Worm (Caenorhabditis elegans): ENCODE measurements around the gene mmad-1.

DNA sequence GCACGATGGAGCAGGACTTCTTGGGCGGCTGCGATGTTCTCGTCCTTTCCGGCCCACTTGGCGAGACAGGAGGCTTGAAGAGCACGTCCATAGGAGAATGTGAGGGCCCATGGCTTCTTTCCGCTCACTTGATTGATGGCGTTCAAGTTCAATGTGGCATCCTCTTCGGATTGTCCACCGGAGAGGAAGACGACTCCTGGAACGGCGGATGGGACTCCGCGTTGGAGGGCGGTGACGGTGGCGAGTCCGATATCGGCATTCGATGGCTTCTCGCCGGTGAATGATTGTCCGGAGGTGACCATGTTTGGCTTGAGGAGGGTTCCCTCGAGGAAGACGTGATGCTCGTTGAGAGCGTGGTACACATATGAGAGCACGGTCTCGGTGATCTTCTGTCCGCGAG lies 14.8 kb upstream of the mmad-1 start:
- TF ChIP-seq ceh-16 (tag; optimal IDR thresholded peaks at IDR 0.05) (no peak), mml-1 (tag; optimal IDR thresholded peaks at IDR 0.05) (no peak), nhr-237 (tag; optimal IDR thresholded peaks at IDR 0.05) (no peak), ztf-4 (tag; optimal IDR thresholded peaks at IDR 0.05) (no peak), ZK546.5 (tag; optimal IDR thresholded peaks at IDR 0.05) (no peak), pqm-1 (tag; optimal IDR thresholded peaks at IDR 0.05) (no peak), skn-1 (tag; optimal IDR thresholded peaks at IDR 0.05) (no peak), lin-39 (tag; optimal IDR thresholded peaks at IDR 0.05) (no peak), nfya-1 (tag; optimal IDR thresholded peaks at IDR 0.05; ENCODE audit: insufficient read depth) (no peak), egl-27 (tag; optimal IDR thresholded peaks at IDR 0.05) (no peak), unc-39 (tag; optimal IDR thresholded peaks at IDR 0.05) (no peak), ztf-11 (tag; optimal IDR thresholded peaks at IDR 0.05) (no peak), fos-1 (tag; optimal IDR thresholded peaks at IDR 0.05) (no peak), mdl-1 (tag; optimal IDR thresholded peaks at IDR 0.05) (no peak)
